Worm (Caenorhabditis elegans): Measurements from ENCODE around the gene suex-1.

The suex-1 gene

DNA sequence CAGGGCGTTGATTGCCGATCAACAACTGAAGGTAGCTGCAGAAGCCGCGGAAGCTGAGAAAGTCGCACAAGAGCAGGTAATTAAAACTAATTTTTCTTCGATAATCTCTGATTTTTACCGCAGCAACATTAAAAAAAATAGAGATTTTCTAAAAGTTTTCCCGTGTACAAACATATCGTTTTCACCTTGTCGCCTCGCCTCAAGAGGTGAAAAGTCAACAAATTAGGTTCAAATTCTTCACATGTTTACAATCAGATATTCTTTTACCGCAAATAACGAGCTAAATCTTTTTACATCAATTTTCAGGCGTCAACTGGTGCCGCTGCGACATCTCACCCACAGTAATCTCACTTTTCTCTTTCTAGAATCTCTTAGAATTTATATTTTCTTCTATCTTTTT is 23.1 kb downstream of the suex-1 start, which contains the start of gene ilcr-2:
Gene ilcr-2 (plus strand): TSS at position 301 of the 400 bp plus-strand sequence.
- TF ChIP-seq nhr-67 (tag; optimal IDR thresholded peaks at IDR 0.05) (no peak), fkh-2 (tag; optimal IDR thresholded peaks at IDR 0.05) (no peak), lin-39 (tag; optimal IDR thresholded peaks at IDR 0.05) (no peak), fos-1 (tag; optimal IDR thresholded peaks at IDR 0.05) (no peak), daf-12 (tag; optimal IDR thresholded peaks at IDR 0.05) (no peak), ceh-28 (tag; optimal IDR thresholded peaks at IDR 0.05) (no peak), sea-2 (GFP tag; optimal IDR thresholded peaks at IDR 0.05) (no peak), skn-1 (tag; optimal IDR thresholded peaks at IDR 0.05) (no peak), fkh-10 (GFP tag; optimal IDR thresholded peaks at IDR 0.05) (no peak), ceh-9 (tag; optimal IDR thresholded peaks at IDR 0.05) (no peak), ama-1 (optimal IDR thresholded peaks at IDR 0.05) (no peak), ztf-4 (tag; optimal IDR thresholded peaks at IDR 0.05) (no peak), nfya-1 (tag; optimal IDR thresholded peaks at IDR 0.05; ENCODE audit: insufficient read depth) (no peak), mml-1 (tag; optimal IDR thresholded peaks at IDR 0.05) (no peak), lin-15B (tag; optimal IDR thresholded peaks at IDR 0.05) (no peak), nhr-11 (tag; optimal IDR thresholded peaks at IDR 0.05) (no peak), lsy-12 (tag; optimal IDR thresholded peaks at IDR 0.05) (no peak), nhr-77 (tag; optimal IDR thresholded peaks at IDR 0.05) (no peak), ztf-11 (tag; optimal IDR thresholded peaks at IDR 0.05) (no peak)

DNA sequence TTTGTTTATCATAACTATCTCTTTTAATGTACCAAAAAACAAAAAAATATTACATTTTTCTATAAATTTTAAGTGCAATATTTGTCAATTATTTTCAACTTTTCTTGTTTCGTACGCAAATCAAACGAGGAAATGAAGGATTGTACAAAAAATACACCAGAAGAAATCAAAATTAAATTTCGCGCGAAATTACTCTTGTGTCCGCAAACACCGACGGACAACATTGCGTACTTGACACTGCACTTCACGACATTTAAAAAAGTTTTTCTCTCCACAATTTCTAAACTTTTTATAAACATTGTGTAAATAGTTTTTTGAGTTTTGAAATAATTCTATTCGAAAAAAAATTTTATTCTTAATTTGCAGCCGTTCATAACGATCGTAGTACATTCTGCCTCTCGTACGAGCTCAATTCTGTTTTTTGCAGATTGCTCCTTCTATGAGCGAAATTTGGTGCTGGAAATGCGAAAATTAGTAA is 24.1 kb downstream of the suex-1 start, which contains the start of gene mrps-16:
Gene mrps-16 (plus strand): TSS at position 428 of the 478 bp plus-strand sequence.
- no peak for TF ChIP-seq nhr-28 (tag; optimal IDR thresholded peaks at IDR 0.05)
- no peak for TF ChIP-seq snpc-4 (tag; optimal IDR thresholded peaks at IDR 0.05)
- TF ChIP-seq ceh-82 (tag; optimal IDR thresholded peaks at IDR 0.05) = no peak
- TF ChIP-seq R02D3.7 (tag; optimal IDR thresholded peaks at IDR 0.05) = peak; percentile 26
- TF ChIP-seq nhr-11 (tag; optimal IDR thresholded peaks at IDR 0.05) = no peak
- no peak for TF ChIP-seq aly-2 (tag; optimal IDR thresholded peaks at IDR 0.05)
- peak; percentile 22 for TF ChIP-seq ceh-28 (tag; optimal IDR thresholded peaks at IDR 0.05)
- TF ChIP-seq lin-15B (tag; optimal IDR thresholded peaks at IDR 0.05) = peak; percentile 40
- TF ChIP-seq nhr-25 (tag; optimal IDR thresholded peaks at IDR 0.05) = peak; percentile 44
- TF ChIP-seq ztf-4 (tag; optimal IDR thresholded peaks at IDR 0.05) = no peak
- TF ChIP-seq egl-5 (tag; optimal IDR thresholded peaks at IDR 0.05) = peak; percentile 8
- peak; percentile 53 for TF ChIP-seq nfya-1 (tag; optimal IDR thresholded peaks at IDR 0.05; ENCODE audit: insufficient read depth)
- TF ChIP-seq eor-1 (tag; optimal IDR thresholded peaks at IDR 0.05) = no peak
- TF ChIP-seq lin-39 (tag; optimal IDR thresholded peaks at IDR 0.05) = peak; percentile 17
- peak; percentile 22 for TF ChIP-seq nhr-43 (tag; optimal IDR thresholded peaks at IDR 0.05; ENCODE audit: poor library complexity, severe bottlenecking)
- peak; percentile 77 for TF ChIP-seq hmg-11 (tag; optimal IDR thresholded peaks at IDR 0.05)
- TF ChIP-seq sea-2 (GFP tag; optimal IDR thresholded peaks at IDR 0.05) = no peak

DNA sequence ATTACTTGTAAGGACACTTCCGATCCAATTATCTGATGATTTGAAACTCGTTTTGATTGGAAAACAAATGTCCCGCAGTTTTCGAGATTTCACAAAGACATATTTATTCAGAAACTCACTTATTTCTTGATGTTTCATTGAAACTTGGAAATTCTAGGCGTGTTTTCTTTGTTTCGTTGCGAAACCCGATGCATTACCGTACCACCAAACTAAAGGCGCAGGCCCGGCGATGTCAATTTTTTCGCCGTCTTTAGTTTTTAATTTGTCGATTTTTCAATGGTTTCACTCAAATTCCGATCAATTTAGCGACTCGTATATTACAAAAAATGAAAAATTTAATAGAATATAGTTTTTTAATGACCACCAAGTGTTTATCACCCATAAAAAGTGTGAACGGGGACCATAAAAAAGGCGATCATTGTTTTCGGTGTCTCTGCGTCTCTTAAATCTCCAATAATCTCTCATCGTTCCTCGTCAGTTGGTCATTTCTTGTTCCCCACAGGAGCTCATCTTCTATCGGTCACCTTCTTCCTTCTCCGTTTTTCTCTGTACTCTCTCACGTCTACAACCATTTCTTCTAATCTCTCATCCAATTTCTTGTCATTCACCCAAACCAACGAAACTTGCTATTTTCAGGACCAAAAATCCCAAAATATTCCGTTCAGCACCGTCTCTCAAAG is 32.2 kb downstream of the suex-1 start, which contains the start of gene clr-1:
Gene clr-1 (plus strand): TSS at position 630 of the 680 bp plus-strand sequence.
- TF ChIP-seq zag-1 (tag; optimal IDR thresholded peaks at IDR 0.05) (no peak), nfya-1 (tag; optimal IDR thresholded peaks at IDR 0.05; ENCODE audit: insufficient read depth) (peak; percentile 7), ztf-11 (tag; optimal IDR thresholded peaks at IDR 0.05) (no peak)

- TF ChIP-seq nhr-11 (tag; optimal IDR thresholded peaks at IDR 0.05) (no peak), elt-1 (tag; optimal IDR thresholded peaks at IDR 0.05) (no peak), elt-3 (tag; optimal IDR thresholded peaks at IDR 0.05) (no peak), egl-27 (tag; optimal IDR thresholded peaks at IDR 0.05) (no peak), ztf-11 (tag; optimal IDR thresholded peaks at IDR 0.05) (no peak), lin-39 (tag; optimal IDR thresholded peaks at IDR 0.05) (peak; percentile 56), nhr-43 (tag; optimal IDR thresholded peaks at IDR 0.05; ENCODE audit: poor library complexity, severe bottlenecking) (no peak), lin-15B (tag; optimal IDR thresholded peaks at IDR 0.05) (no peak), ZK546.5 (tag; optimal IDR thresholded peaks at IDR 0.05) (no peak), nfya-1 (tag; optimal IDR thresholded peaks at IDR 0.05; ENCODE audit: insufficient read depth) (peak; percentile 41), nhr-12 (tag; optimal IDR thresholded peaks at IDR 0.05) (no peak), fkh-10 (GFP tag; optimal IDR thresholded peaks at IDR 0.05) (peak; percentile 58), nhr-28 (tag; optimal IDR thresholded peaks at IDR 0.05) (no peak), unc-62 (GFP tag; optimal IDR thresholded peaks at IDR 0.05) (peak; percentile 40), daf-12 (tag; optimal IDR thresholded peaks at IDR 0.05) (no peak), sea-2 (GFP tag; optimal IDR thresholded peaks at IDR 0.05) (no peak)
Measured at ce11 chrII:5463692-5464300, 34.3 kb downstream of the suex-1 start.

Data from whole organism, L3 larva.